Worm (Caenorhabditis elegans) whole organism, L3 larva: ENCODE measurements around the gene coq-2.

Source experiments
- R02D3.7 ChIP-seq: fragments of 150-350 bp; optimal IDR thresholded peaks from 2 replicates; lab custom pipeline; 2014; ENCODE audit warnings: missing biosample characterization, missing genetic modification characterization
- ZK546.5 ChIP-seq: sonication (generic microtip); optimal IDR thresholded peaks from 2 replicates; lab custom pipeline; 2017; ENCODE audit warnings: missing biosample characterization, missing genetic modification characterization
- aly-2 ChIP-seq: fragments of 150-350 bp; optimal IDR thresholded peaks from 2 replicates; lab custom pipeline; 2014; ENCODE audit warnings: missing biosample characterization, missing genetic modification characterization
- ama-1 ChIP-seq: fragments of 150-350 bp; optimal IDR thresholded peaks from 2 replicates; lab custom pipeline; 2018
- ceh-16 ChIP-seq: sonication (generic microtip); optimal IDR thresholded peaks from 2 replicates; lab custom pipeline; 2017; ENCODE audit warnings: missing biosample characterization, missing genetic modification characterization
- ceh-28 ChIP-seq: fragments of 150-350 bp; optimal IDR thresholded peaks from 2 replicates; lab custom pipeline; 2014; ENCODE audit warnings: missing biosample characterization, missing genetic modification reagents, missing genetic modification characterization
- ceh-82 ChIP-seq: fragments of 150-350 bp; optimal IDR thresholded peaks from 2 replicates; lab custom pipeline; 2014; ENCODE audit warnings: missing biosample characterization, missing genetic modification characterization
- ceh-9 ChIP-seq: sonication (generic microtip); optimal IDR thresholded peaks from 2 replicates; lab custom pipeline; 2018; ENCODE audit warnings: missing biosample characterization, missing genetic modification characterization
- egl-27 ChIP-seq: sonication (generic microtip); optimal IDR thresholded peaks from 4 replicates; lab custom pipeline; 2017; ENCODE audit warnings: missing biosample characterization, missing genetic modification reagents, missing genetic modification characterization
- egl-5 ChIP-seq: fragments of 150-350 bp; optimal IDR thresholded peaks from 2 replicates; lab custom pipeline; 2017; ENCODE audit warnings: missing biosample characterization, missing genetic modification reagents, missing genetic modification characterization, inconsistent platforms
- elt-2 ChIP-seq: sonication (generic microtip); optimal IDR thresholded peaks from 2 replicates; lab custom pipeline; 2016; ENCODE audit warnings: missing genetic modification reagents, mild to moderate bottlenecking, missing genetic modification characterization, missing compliant biosample characterization
- elt-3 ChIP-seq, 3 experiments: fragments of 150-350 bp in 1 of 3; sonication (generic microtip) in 2 of 3; optimal IDR thresholded peaks; 2 replicates in 2 of 3; 4 replicates in 1 of 3; lab custom pipeline; 2014 to 2017; ENCODE audit warnings: missing biosample characterization in 3 of 3, missing genetic modification characterization in 3 of 3
- eor-1 ChIP-seq, 2 experiments: fragments of 150-350 bp; optimal IDR thresholded peaks; 2 replicates each; lab custom pipeline; 2014 to 2018; ENCODE audit warnings: missing biosample characterization in 2 of 2, missing genetic modification characterization in 2 of 2
- fkh-10 ChIP-seq: sonication (generic microtip); optimal IDR thresholded peaks from 2 replicates; lab custom pipeline; 2017; ENCODE audit warnings: missing biosample characterization, missing genetic modification reagents, missing genetic modification characterization
- fkh-2 ChIP-seq: fragments of 150-350 bp; optimal IDR thresholded peaks from 2 replicates; lab custom pipeline; 2014; ENCODE audit warnings: missing biosample characterization, missing genetic modification reagents, missing genetic modification characterization
- fos-1 ChIP-seq: fragments of 150-350 bp; optimal IDR thresholded peaks from 2 replicates; lab custom pipeline; 2014; ENCODE audit warnings: missing biosample characterization, missing genetic modification characterization
- hmg-11 ChIP-seq: sonication (generic microtip); optimal IDR thresholded peaks from 2 replicates; lab custom pipeline; 2016; ENCODE audit warnings: missing genetic modification characterization, missing compliant biosample characterization
- jun-1 ChIP-seq: fragments of 150-350 bp; optimal IDR thresholded peaks from 2 replicates; lab custom pipeline; 2014; ENCODE audit warnings: missing biosample characterization, missing genetic modification reagents, missing genetic modification characterization
- lin-15B ChIP-seq: fragments of 150-350 bp; optimal IDR thresholded peaks from 2 replicates; lab custom pipeline; 2014; ENCODE audit warnings: missing biosample characterization, missing genetic modification characterization
- lin-39 ChIP-seq: fragments of 150-350 bp; optimal IDR thresholded peaks from 2 replicates; lab custom pipeline; 2018; ENCODE audit warnings: missing biosample characterization, missing genetic modification reagents, missing genetic modification characterization
- lsy-12 ChIP-seq: sonication (generic microtip); optimal IDR thresholded peaks from 2 replicates; lab custom pipeline; 2016; ENCODE audit warnings: mild to moderate bottlenecking, missing genetic modification characterization, missing compliant biosample characterization
- nfya-1 ChIP-seq: sonication (generic microtip); optimal IDR thresholded peaks from 2 replicates; lab custom pipeline; 2017; ENCODE audit warnings: missing genetic modification characterization, mild to moderate bottlenecking, missing compliant biosample characterization, antibody characterized with exemption, moderate library complexity; ENCODE audit not compliant: insufficient read depth
- nhr-11 ChIP-seq: fragments of 150-350 bp; optimal IDR thresholded peaks from 2 replicates; lab custom pipeline; 2014; ENCODE audit warnings: missing biosample characterization, missing genetic modification characterization
- nhr-12 ChIP-seq: fragments of 150-350 bp; optimal IDR thresholded peaks from 2 replicates; lab custom pipeline; 2014; ENCODE audit warnings: missing biosample characterization, missing genetic modification characterization
- nhr-23 ChIP-seq: fragments of 150-350 bp; optimal IDR thresholded peaks from 2 replicates; lab custom pipeline; 2014; ENCODE audit warnings: missing biosample characterization, missing genetic modification reagents, missing genetic modification characterization
- nhr-237 ChIP-seq: fragments of 150-350 bp; optimal IDR thresholded peaks from 2 replicates; lab custom pipeline; 2014; ENCODE audit warnings: missing biosample characterization, missing genetic modification characterization
- nhr-25 ChIP-seq: sonication (generic microtip); optimal IDR thresholded peaks from 2 replicates; lab custom pipeline; 2017; ENCODE audit warnings: missing biosample characterization, missing genetic modification characterization
- nhr-28 ChIP-seq: fragments of 150-350 bp; optimal IDR thresholded peaks from 2 replicates; lab custom pipeline; 2014; ENCODE audit warnings: missing biosample characterization, missing genetic modification characterization
- nhr-43 ChIP-seq: sonication (generic microtip); optimal IDR thresholded peaks from 2 replicates; lab custom pipeline; 2016; ENCODE audit warnings: mild to moderate bottlenecking, missing genetic modification characterization, missing compliant biosample characterization; ENCODE audit not compliant: poor library complexity, severe bottlenecking
- nhr-67 ChIP-seq: fragments of 150-350 bp; optimal IDR thresholded peaks from 2 replicates; lab custom pipeline; 2014; ENCODE audit warnings: missing biosample characterization, missing genetic modification characterization
- nhr-76 ChIP-seq: fragments of 150-350 bp; sonication (generic microtip); optimal IDR thresholded peaks from 5 replicates; lab custom pipeline; 2014; ENCODE audit warnings: missing biosample characterization, missing genetic modification characterization
- nhr-77 ChIP-seq: fragments of 150-350 bp; optimal IDR thresholded peaks from 2 replicates; lab custom pipeline; 2014; ENCODE audit warnings: missing biosample characterization, missing genetic modification characterization
- pha-4 ChIP-seq: fragments of 150-350 bp; optimal IDR thresholded peaks from 2 replicates; lab custom pipeline; 2014; ENCODE audit warnings: missing biosample characterization, missing genetic modification reagents, missing genetic modification characterization
- pqm-1 ChIP-seq: fragments of 150-350 bp; optimal IDR thresholded peaks from 2 replicates; lab custom pipeline; 2017; ENCODE audit warnings: missing biosample characterization, missing genetic modification characterization, inconsistent platforms
- sea-2 ChIP-seq: fragments of 150-350 bp; sonication (generic microtip); optimal IDR thresholded peaks from 4 replicates; lab custom pipeline; 2014; ENCODE audit warnings: missing biosample characterization, missing genetic modification reagents, missing genetic modification characterization
- skn-1 ChIP-seq: fragments of 150-350 bp; optimal IDR thresholded peaks from 2 replicates; lab custom pipeline; 2014; ENCODE audit warnings: missing biosample characterization, missing genetic modification characterization
- snpc-4 ChIP-seq: fragments of 150-350 bp; optimal IDR thresholded peaks from 2 replicates; lab custom pipeline; 2014; ENCODE audit warnings: missing biosample characterization, missing genetic modification characterization
- tbx-2 ChIP-seq: sonication (generic microtip); optimal IDR thresholded peaks from 2 replicates; lab custom pipeline; 2016; ENCODE audit warnings: mild to moderate bottlenecking, missing genetic modification characterization, missing compliant biosample characterization
- zag-1 ChIP-seq: fragments of 150-350 bp; optimal IDR thresholded peaks from 2 replicates; lab custom pipeline; 2014; ENCODE audit warnings: missing biosample characterization, missing genetic modification characterization
- ztf-11 ChIP-seq: fragments of 150-350 bp; optimal IDR thresholded peaks from 2 replicates; lab custom pipeline; 2014; ENCODE audit warnings: missing biosample characterization, missing genetic modification characterization

The coq-2 gene

DNA sequence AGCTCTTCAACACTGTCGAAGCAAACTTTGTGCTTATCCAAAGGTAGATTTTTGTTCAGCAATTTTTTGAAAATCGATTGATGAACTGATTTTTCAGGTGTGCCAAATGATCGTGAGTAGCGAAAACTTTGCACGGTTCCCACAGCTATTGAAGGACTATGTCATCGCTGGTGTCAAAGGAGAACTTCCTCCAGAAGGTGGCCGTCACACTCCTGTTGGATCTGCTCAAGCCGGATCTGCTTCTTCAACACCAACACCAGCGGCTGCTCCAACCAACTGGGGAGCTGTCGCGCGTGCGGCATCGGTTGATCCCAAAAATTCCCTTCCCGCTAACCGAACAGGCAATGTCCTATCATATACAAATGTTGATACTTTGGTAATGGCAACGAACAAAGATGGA lies 17.6 kb downstream of the coq-2 start:
- TF ChIP-seq aly-2 (tag; lab: Kevin White, UChicago) (no peak), nhr-67 (tag; lab: Kevin White, UChicago) (no peak), pqm-1 (tag; lab: Kevin White, UChicago) (no peak), skn-1 (no peak), sea-2 (GFP tag; lab: Kevin White, UChicago) (no peak), nhr-12 (tag; lab: Kevin White, UChicago) (no peak), zag-1 (no peak), ceh-82 (no peak), nhr-25 (tag; lab: Kevin White, UChicago) (no peak), fkh-2 (tag; lab: Kevin White, UChicago) (no peak), nhr-11 (tag; lab: Kevin White, UChicago) (no peak), fkh-10 (GFP tag; lab: Kevin White, UChicago) (no peak), nhr-43 (no peak), ZK546.5 (tag; lab: Kevin White, UChicago) (no peak)

DNA sequence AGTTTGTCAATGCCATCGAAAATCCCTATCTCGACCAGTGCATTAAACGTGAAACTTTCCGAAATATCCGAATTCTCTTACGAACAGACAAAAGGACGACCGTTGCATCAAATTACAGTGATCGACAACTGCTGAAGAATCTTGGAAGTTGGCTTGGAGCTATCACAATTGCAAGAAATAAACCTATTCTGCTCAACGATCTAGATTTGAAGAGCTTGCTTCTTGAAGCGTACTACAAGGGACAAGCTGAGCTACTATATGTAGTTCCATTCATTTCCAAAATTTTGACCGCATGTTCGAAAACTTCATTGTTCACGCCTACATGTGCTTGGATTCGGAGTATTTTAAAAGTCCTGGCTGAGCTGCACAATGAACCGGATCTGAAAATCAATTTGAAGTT lies 18.2 kb downstream of the coq-2 start:
- TF ChIP-seq nhr-28 (no peak), nhr-77 (no peak), lin-39 (tag; lab: Kevin White, UChicago) (no peak), ceh-28 (tag; lab: Kevin White, UChicago) (no peak), egl-27 (no peak), tbx-2 (tag; lab: Kevin White, UChicago) (no peak), fkh-10 (GFP tag; lab: Kevin White, UChicago) (no peak), egl-5 (tag; lab: Kevin White, UChicago) (no peak), eor-1 (tag; optimal IDR thresholded peaks at IDR 0.05; lab: Kevin White, UChicago) (no peak), ztf-11 (tag; lab: Kevin White, UChicago) (no peak), aly-2 (tag; lab: Kevin White, UChicago) (no peak)

- TF ChIP-seq pqm-1 (tag; lab: Kevin White, UChicago) (no peak), ama-1 (lab: Kevin White, UChicago) (no peak)
These were observed 20.0 kb downstream of the coq-2 start for ce11 chrIII:6955766-6956165.

ce11 chrIII:6958674-6959241 lies 23.0 kb downstream of the coq-2 start:
- TF ChIP-seq sea-2 (GFP tag; lab: Kevin White, UChicago) (no peak), zag-1 (no peak), egl-5 (tag; lab: Kevin White, UChicago) (no peak), aly-2 (tag; lab: Kevin White, UChicago) (peak; percentile 26)

DNA sequence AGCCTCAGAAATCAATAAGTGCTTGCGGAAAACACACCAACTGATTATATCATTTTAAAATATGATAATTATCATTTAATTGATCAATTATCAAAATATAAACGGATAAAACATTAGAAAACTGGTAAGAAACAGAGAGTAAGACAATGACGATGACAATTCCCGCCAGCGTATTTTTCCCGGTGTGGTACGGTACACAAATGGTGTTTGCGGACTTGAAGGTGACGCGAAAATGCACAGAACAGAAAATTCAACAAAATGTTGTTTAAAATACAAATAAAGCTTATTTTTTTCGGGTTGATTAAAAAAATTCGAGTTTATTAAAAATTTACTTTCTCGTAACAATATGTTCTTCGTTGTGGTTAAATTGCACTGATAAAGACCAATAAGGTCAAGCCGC lies 25.4 kb downstream of the coq-2 start:
- TF ChIP-seq ama-1 (lab: Kevin White, UChicago) (peak; percentile 40), nhr-11 (tag; lab: Kevin White, UChicago) (no peak), ztf-11 (tag; lab: Kevin White, UChicago) (no peak), ZK546.5 (tag; lab: Kevin White, UChicago) (no peak), fkh-10 (GFP tag; lab: Kevin White, UChicago) (no peak), pqm-1 (tag; lab: Kevin White, UChicago) (no peak), tbx-2 (tag; lab: Kevin White, UChicago) (no peak), lin-15B (tag; lab: Kevin White, UChicago) (peak; percentile 46), hmg-11 (tag; lab: Kevin White, UChicago) (peak; percentile 41), nfya-1 (tag; lab: Kevin White, UChicago) (peak; percentile 81), elt-2 (tag; lab: Kevin White, UChicago) (peak; percentile 13), nhr-237 (tag; lab: Kevin White, UChicago) (no peak), nhr-12 (tag; lab: Kevin White, UChicago) (no peak), pha-4 (tag; lab: Kevin White, UChicago) (peak; percentile 81), egl-27 (no peak), snpc-4 (no peak), R02D3.7 (tag; lab: Kevin White, UChicago) (no peak), ceh-16 (tag; lab: Kevin White, UChicago) (no peak), fos-1 (tag; lab: Kevin White, UChicago) (no peak), skn-1 (peak; percentile 95), ceh-9 (tag; lab: Kevin White, UChicago) (no peak), zag-1 (no peak), elt-3 (tag; optimal IDR thresholded peaks at IDR 0.05; lab: Kevin White, UChicago) (no peak), lsy-12 (tag; lab: Kevin White, UChicago) (no peak), sea-2 (GFP tag; lab: Kevin White, UChicago) (no peak), jun-1 (no peak), nhr-77 (no peak), ceh-28 (tag; lab: Kevin White, UChicago) (no peak), nhr-23 (tag; lab: Kevin White, UChicago) (peak; percentile 12), lin-39 (tag; lab: Kevin White, UChicago) (no peak), nhr-76 (tag; lab: Kevin White, UChicago) (no peak), egl-5 (tag; lab: Kevin White, UChicago) (peak; percentile 25)
- TF ChIP-seq, all 47 proteins: peak for 9
